Fruit fly (Drosophila melanogaster): Measurements from ENCODE around the gene Arr1.

DNA sequence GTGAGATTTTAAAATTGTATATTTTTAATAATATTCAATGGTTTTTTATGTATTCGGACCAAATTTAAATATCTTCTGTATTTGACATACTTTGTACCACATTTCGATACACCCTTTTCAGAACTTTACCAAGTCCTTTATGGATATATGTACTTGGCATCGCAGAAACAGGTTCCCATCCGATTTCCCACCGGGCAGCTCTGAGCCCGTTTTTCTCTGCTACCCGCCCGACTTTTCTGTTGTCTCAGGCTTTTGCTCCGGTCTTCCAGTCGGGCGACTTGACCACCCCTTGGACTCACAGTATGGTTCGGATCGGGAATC is 44.1 kb downstream of the Arr1 start:
- TF ChIP-seq CG6808 (GFP tag; optimal IDR thresholded peaks at IDR 0.05) = peak; percentile 4
- peak; percentile 52 for TF ChIP-seq Gug (GFP tag; IDR thresholded peaks at IDR 0.05)
- TF ChIP-seq cyc (GFP tag; optimal IDR thresholded peaks at IDR 0.05) = peak; percentile 21
- no peak for TF ChIP-seq Hr38 (GFP tag; optimal IDR thresholded peaks at IDR 0.05)
- peak; percentile 12 for TF ChIP-seq Sox102F (GFP tag; optimal IDR thresholded peaks at IDR 0.05)
- TF ChIP-seq eg (GFP tag; IDR thresholded peaks at IDR 0.05) = peak; percentile 46; the same call in 1 of the 3 replicates
- no peak for TF ChIP-seq Sox14 (GFP tag; optimal IDR thresholded peaks at IDR 0.05)
- peak; percentile 21 for TF ChIP-seq lz (GFP tag; optimal IDR thresholded peaks at IDR 0.05)
- TF ChIP-seq Blimp-1 (GFP tag; optimal IDR thresholded peaks at IDR 0.05) = no peak
- TF ChIP-seq CG10631 (GFP tag; optimal IDR thresholded peaks at IDR 0.05) = peak; percentile 47
- peak; percentile 58 for TF ChIP-seq fd59A (GFP tag; optimal IDR thresholded peaks at IDR 0.05)
- TF ChIP-seq Eip75B (GFP tag; optimal IDR thresholded peaks at IDR 0.05) = no peak
- TF ChIP-seq Ets96B (tag; optimal IDR thresholded peaks at IDR 0.05) = peak; percentile 79
